Worm (Caenorhabditis elegans) whole organism, L4 larva: ENCODE measurements around the gene F38A1.6.

ENCODE experiments used
- F37D6.2 ChIP-seq: sonication (generic microtip); optimal IDR thresholded peaks from 2 replicates; lab custom pipeline; 2016; ENCODE audit warnings: mild to moderate bottlenecking, missing genetic modification characterization, missing compliant biosample characterization
- T26A8.4 ChIP-seq: fragments of 200-800 bp; sonication (Bioruptor generic); IDR thresholded peaks from 2 replicates; pipeline ENCODE4 v1.3.6; 2022; ENCODE audit warnings: missing genetic modification characterization, missing compliant biosample characterization
- Y105C5A.15 ChIP-seq: fragments of 200-800 bp; sonication (Bioruptor generic); IDR thresholded peaks from 2 replicates; pipeline ENCODE4 v1.3.6; 2022; ENCODE audit warnings: missing genetic modification characterization, missing compliant biosample characterization
- Y48G9A.11 ChIP-seq: fragments of 200-800 bp; sonication (Bioruptor generic); IDR thresholded peaks from 2 replicates; pipeline ENCODE4 v1.3.6; 2022; ENCODE audit warnings: missing genetic modification reagents, missing genetic modification characterization, missing compliant biosample characterization
- Y75B8A.6 ChIP-seq: fragments of 200-800 bp; sonication (Bioruptor generic); IDR thresholded peaks from 2 replicates; pipeline ENCODE4 v1.3.6; 2022; ENCODE audit warnings: missing genetic modification reagents, missing genetic modification characterization, missing compliant biosample characterization
- ZK337.2 ChIP-seq: fragments of 200-800 bp; sonication (Bioruptor generic); IDR thresholded peaks from 2 replicates; pipeline ENCODE4 v1.3.6; 2022; ENCODE audit warnings: missing genetic modification reagents, missing genetic modification characterization, missing compliant biosample characterization
- aly-2 ChIP-seq: sonication (generic microtip); optimal IDR thresholded peaks from 2 replicates; lab custom pipeline; 2018; ENCODE audit warnings: missing biosample characterization, missing genetic modification characterization
- ceh-44 ChIP-seq: fragments of 200-800 bp; sonication (Bioruptor generic); IDR thresholded peaks from 2 replicates; pipeline ENCODE4 v1.3.6; 2022; ENCODE audit warnings: missing genetic modification reagents, missing genetic modification characterization, missing compliant biosample characterization
- ceh-62 ChIP-seq: sonication (generic microtip); optimal IDR thresholded peaks from 2 replicates; lab custom pipeline; 2017; ENCODE audit warnings: missing biosample characterization, missing genetic modification characterization
- cey-2 ChIP-seq: sonication (generic microtip); optimal IDR thresholded peaks from 3 replicates; lab custom pipeline; 2017; ENCODE audit warnings: missing genetic modification characterization, mild to moderate bottlenecking, missing compliant biosample characterization, antibody characterized with exemption, borderline replicate concordance; ENCODE audit not compliant: insufficient read depth
- ctbp-1 ChIP-seq: fragments of 200-800 bp; sonication (Bioruptor generic); IDR thresholded peaks from 2 replicates; pipeline ENCODE4 v1.3.6; 2022; ENCODE audit warnings: missing genetic modification reagents, missing genetic modification characterization, missing compliant biosample characterization
- daf-12 ChIP-seq: fragments of 150-350 bp; optimal IDR thresholded peaks from 2 replicates; lab custom pipeline; 2014; ENCODE audit warnings: missing biosample characterization, missing genetic modification reagents, missing genetic modification characterization
- daf-16 ChIP-seq, 3 experiments: sonication (generic microtip); optimal IDR thresholded peaks; 2 replicates each; lab custom pipeline; 2016 to 2017; ENCODE audit warnings: missing genetic modification characterization in 3 of 3, missing genetic modification reagents in 3 of 3, mild to moderate bottlenecking in 2 of 3, missing compliant biosample characterization in 2 of 3, missing biosample characterization in 1 of 3, moderate library complexity in 1 of 3
- daf-19 ChIP-seq: fragments of 200-800 bp; sonication (Bioruptor generic); conservative IDR thresholded peaks from 2 replicates; pipeline ENCODE4 v1.3.6; 2022; ENCODE audit warnings: missing genetic modification characterization, missing compliant biosample characterization
- dmd-6 ChIP-seq: fragments of 200-800 bp; sonication (Bioruptor generic); IDR thresholded peaks from 2 replicates; pipeline ENCODE4 v1.3.6; 2022; ENCODE audit warnings: missing genetic modification reagents, missing genetic modification characterization, missing compliant biosample characterization
- dve-1 ChIP-seq: sonication (generic microtip); optimal IDR thresholded peaks from 2 replicates; lab custom pipeline; 2017; ENCODE audit warnings: antibody characterized with exemption, mild to moderate bottlenecking, missing genetic modification characterization, missing compliant biosample characterization; ENCODE audit not compliant: insufficient read depth
- fkh-10 ChIP-seq: fragments of 150-350 bp; optimal IDR thresholded peaks from 2 replicates; lab custom pipeline; 2014; ENCODE audit warnings: missing biosample characterization, missing genetic modification reagents, missing genetic modification characterization
- fos-1 ChIP-seq: fragments of 150-350 bp; optimal IDR thresholded peaks from 2 replicates; lab custom pipeline; 2014; ENCODE audit warnings: missing biosample characterization, missing genetic modification characterization
- gei-8 ChIP-seq: fragments of 200-800 bp; sonication (Bioruptor generic); optimal IDR thresholded peaks from 2 replicates; lab custom pipeline; 2018; ENCODE audit warnings: mild to moderate bottlenecking, missing genetic modification characterization, missing compliant biosample characterization
- hlh-11 ChIP-seq: fragments of 200-800 bp; sonication (Bioruptor generic); optimal IDR thresholded peaks from 2 replicates; lab custom pipeline; 2018; ENCODE audit warnings: mild to moderate bottlenecking, missing genetic modification characterization, missing compliant biosample characterization
- hlh-30 ChIP-seq: sonication (generic microtip); optimal IDR thresholded peaks from 2 replicates; lab custom pipeline; 2017; ENCODE audit warnings: antibody characterized with exemption, mild to moderate bottlenecking, missing genetic modification characterization, missing compliant biosample characterization; ENCODE audit not compliant: insufficient read depth
- jun-1 ChIP-seq: fragments of 150-350 bp; optimal IDR thresholded peaks from 2 replicates; lab custom pipeline; 2014; ENCODE audit warnings: missing biosample characterization, missing genetic modification reagents, missing genetic modification characterization
- lim-7 ChIP-seq: fragments of 200-800 bp; sonication (Bioruptor generic); IDR thresholded peaks from 2 replicates; pipeline ENCODE4 v1.3.6; 2022; ENCODE audit warnings: missing genetic modification characterization, missing compliant biosample characterization
- lin-15B ChIP-seq: fragments of 150-350 bp; sonication (generic microtip); optimal IDR thresholded peaks from 3 replicates; lab custom pipeline; 2014; ENCODE audit warnings: missing biosample characterization, missing genetic modification characterization
- lin-29 ChIP-seq: fragments of 200-800 bp; sonication (Bioruptor generic); IDR thresholded peaks from 2 replicates; pipeline ENCODE4 v1.3.6; 2022; ENCODE audit warnings: missing genetic modification reagents, missing genetic modification characterization, missing compliant biosample characterization
- lsy-2 ChIP-seq, 2 experiments: fragments of 150-350 bp in 1 of 2; sonication (generic microtip) in 1 of 2; optimal IDR thresholded peaks; 2 replicates each; lab custom pipeline; 2014 to 2017; ENCODE audit warnings: missing biosample characterization in 2 of 2, missing genetic modification characterization in 2 of 2
- mdl-1 ChIP-seq, 2 experiments: fragments of 150-350 bp in 1 of 2; sonication (generic microtip) in 1 of 2; optimal IDR thresholded peaks; 2 replicates each; lab custom pipeline; 2014 to 2017; ENCODE audit warnings: missing biosample characterization in 2 of 2, missing genetic modification characterization in 2 of 2
- mxl-3 ChIP-seq: fragments of 200-800 bp; sonication (Bioruptor generic); optimal IDR thresholded peaks from 2 replicates; lab custom pipeline; 2018; ENCODE audit warnings: mild to moderate bottlenecking, missing genetic modification characterization, missing compliant biosample characterization
- nhr-28 ChIP-seq: fragments of 150-350 bp; optimal IDR thresholded peaks from 2 replicates; lab custom pipeline; 2014; ENCODE audit warnings: missing biosample characterization, missing genetic modification characterization
- nhr-41 ChIP-seq: fragments of 200-800 bp; sonication (Bioruptor generic); IDR thresholded peaks from 2 replicates; pipeline ENCODE4 v1.3.6; 2022; ENCODE audit warnings: missing genetic modification reagents, missing genetic modification characterization, missing compliant biosample characterization
- nhr-42 ChIP-seq: fragments of 200-800 bp; sonication (Bioruptor generic); IDR thresholded peaks from 2 replicates; pipeline ENCODE4 v1.3.6; 2022; ENCODE audit warnings: missing genetic modification characterization, missing compliant biosample characterization
- nhr-76 ChIP-seq: fragments of 150-350 bp; optimal IDR thresholded peaks from 2 replicates; lab custom pipeline; 2014; ENCODE audit warnings: missing biosample characterization, missing genetic modification characterization
- nhr-77 ChIP-seq: fragments of 150-350 bp; optimal IDR thresholded peaks from 2 replicates; lab custom pipeline; 2014; ENCODE audit warnings: missing biosample characterization, missing genetic modification characterization
- pha-4 ChIP-seq, 2 experiments: fragments of 150-350 bp in 1 of 2; fragments of 200-800 bp in 1 of 2; sonication (Bioruptor generic) in 1 of 2; IDR thresholded peaks in 1 of 2; optimal IDR thresholded peaks in 1 of 2; 2 replicates each; pipeline versions ENCODE4 v1.3.6 to Lab custom; 2014 to 2022; ENCODE audit warnings: missing genetic modification characterization in 2 of 2, missing genetic modification reagents in 2 of 2, missing biosample characterization in 1 of 2, missing compliant biosample characterization in 1 of 2
- php-3 ChIP-seq: fragments of 200-800 bp; sonication (Bioruptor generic); IDR thresholded peaks from 2 replicates; pipeline ENCODE4 v1.3.6; 2022; ENCODE audit warnings: missing genetic modification reagents, missing genetic modification characterization, missing compliant biosample characterization
- pqm-1 ChIP-seq: sonication (generic microtip); optimal IDR thresholded peaks from 2 replicates; lab custom pipeline; 2017; ENCODE audit warnings: missing biosample characterization, missing genetic modification characterization
- set-16 ChIP-seq: fragments of 200-800 bp; sonication (Bioruptor generic); IDR thresholded peaks from 2 replicates; pipeline ENCODE4 v1.3.6; 2022; ENCODE audit warnings: missing genetic modification reagents, missing genetic modification characterization, missing compliant biosample characterization
- unc-39 ChIP-seq: sonication (generic microtip); optimal IDR thresholded peaks from 2 replicates; lab custom pipeline; 2017; ENCODE audit warnings: missing biosample characterization, missing genetic modification characterization

The F38A1.6 gene

DNA sequence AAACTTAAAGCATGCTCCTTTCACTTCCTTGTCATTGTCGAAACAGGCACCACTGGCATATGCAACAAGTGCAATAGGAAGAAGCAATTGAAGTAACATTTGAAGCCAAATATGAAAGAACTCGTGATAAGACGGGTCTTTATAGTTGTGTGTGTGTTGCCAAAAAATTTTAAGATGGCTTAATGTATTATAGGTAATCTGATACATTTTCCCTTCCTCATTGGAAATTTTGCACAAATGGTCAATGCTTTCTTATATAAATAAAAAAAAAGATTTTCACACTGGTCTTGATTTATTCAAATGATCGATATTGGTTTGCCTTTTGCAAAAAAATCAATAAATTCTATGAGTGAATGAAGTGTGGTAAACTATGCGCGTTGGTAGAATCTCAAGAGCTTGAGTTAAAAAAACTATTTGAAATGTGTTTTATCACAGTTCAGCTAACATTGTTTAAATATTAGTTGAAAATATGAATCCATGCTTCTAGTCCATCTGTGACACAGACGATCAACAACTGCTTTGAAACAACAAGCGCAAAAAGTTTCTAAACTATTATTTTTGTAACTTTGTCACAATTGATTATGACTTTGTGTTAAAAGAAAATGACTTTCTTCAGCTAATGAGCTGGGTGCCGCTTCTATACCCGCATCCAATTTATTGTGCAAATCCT, at the start of gene F38A1.6, which contains the start of gene clec-166:
Gene F38A1.6, plus strand, starts transcription at position 620 of the 670 bp plus-strand sequence.
Gene clec-166, minus strand, starts transcription at position 101 of the 670 bp plus-strand sequence.
- no peak for TF ChIP-seq nhr-76 (tag; lab: Kevin White, UChicago)
- no peak for TF ChIP-seq aly-2 (tag; lab: Kevin White, UChicago)
- no peak for TF ChIP-seq Y48G9A.11 (GFP tag; lab: Robert Waterston, UW)

- TF ChIP-seq fos-1 (tag; lab: Kevin White, UChicago) (no peak), Y75B8A.6 (GFP tag; lab: Robert Waterston, UW) (no peak)
Observed at ce11 chrIV:1204870-1205269, 46.8 kb upstream of the F38A1.6 start, which contains the start of gene dsl-2. TSS of gene dsl-2 (minus strand) at chrIV:1204970.

DNA sequence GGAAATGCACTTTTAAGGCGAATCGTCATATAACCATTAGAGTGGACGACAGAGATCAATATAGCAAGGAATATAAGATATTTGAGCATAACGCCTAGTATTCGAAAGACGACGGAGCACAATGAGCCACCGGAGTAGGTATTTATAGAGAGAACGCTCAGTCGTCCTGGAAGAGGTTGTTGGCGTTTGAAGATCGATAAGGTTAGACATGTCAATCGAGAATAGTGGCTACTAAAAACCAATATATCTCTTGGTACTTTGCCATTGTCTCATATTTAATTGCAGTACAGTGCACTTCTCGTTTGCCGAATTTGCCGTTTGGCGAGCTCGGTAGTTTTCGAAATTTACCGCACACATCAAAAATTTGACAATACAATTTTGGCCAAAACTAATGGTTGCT, 43.7 kb upstream of the F38A1.6 start, which contains the start of gene dsl-1:
Gene dsl-1, minus strand, starts transcription at position 101 of the 400 bp plus-strand sequence.
- TF ChIP-seq daf-19 (GFP tag; lab: Robert Waterston, UW): no peak
- TF ChIP-seq cey-2 (tag; lab: Kevin White, UChicago): no peak
- no peak for TF ChIP-seq nhr-77 (tag; lab: Kevin White, UChicago)
- no peak for TF ChIP-seq T26A8.4 (GFP tag; lab: Robert Waterston, UW)
- no peak for TF ChIP-seq lin-15B (tag; lab: Kevin White, UChicago)
- TF ChIP-seq daf-12: no peak
- TF ChIP-seq dve-1: no peak
- no peak for TF ChIP-seq lsy-2 (tag; optimal IDR thresholded peaks at IDR 0.05; lab: Kevin White, UChicago)
- TF ChIP-seq, all 104 proteins: peak for 0

ce11 chrIV:1209320-1209719, 42.3 kb upstream of the F38A1.6 start:
- TF ChIP-seq nhr-41 (GFP tag; lab: Robert Waterston, UW) (no peak), mxl-3 (GFP tag; lab: Kevin White, UChicago) (peak; percentile 60), lin-29 (no peak), nhr-28 (tag; lab: Kevin White, UChicago) (peak; percentile 16)
- TF ChIP-seq, all 104 proteins: peak for 2

ce11 chrIV:1209813-1210212, 41.8 kb upstream of the F38A1.6 start:
- TF ChIP-seq Y48G9A.11 (GFP tag; lab: Robert Waterston, UW) (no peak), set-16 (GFP tag; lab: Robert Waterston, UW) (peak; percentile 51), unc-39 (tag; lab: Kevin White, UChicago) (no peak)

ce11 chrIV:1211902-1212301, 39.8 kb upstream of the F38A1.6 start:
- TF ChIP-seq ctbp-1 (GFP tag; lab: Robert Waterston, UW) (no peak), dmd-6 (GFP tag; lab: Robert Waterston, UW) (peak; percentile 51), nhr-28 (tag; lab: Kevin White, UChicago) (peak; percentile 55), ceh-44 (no peak), ceh-62 (tag; lab: Kevin White, UChicago) (no peak), ZK337.2 (no peak), fkh-10 (GFP tag; lab: Kevin White, UChicago) (no peak), mdl-1 (tag; optimal IDR thresholded peaks at IDR 0.05; lab: Kevin White, UChicago) (no peak), php-3 (GFP tag; lab: Robert Waterston, UW) (peak; percentile 40; the same call in 1 of the 2 replicates), set-16 (GFP tag; lab: Robert Waterston, UW) (peak; percentile 69), F37D6.2 (tag; lab: Kevin White, UChicago) (no peak), nhr-42 (GFP tag; lab: Robert Waterston, UW) (0 out of 2 replicates have a peak, but pooled peaks have one; percentile 24), hlh-11 (tag; lab: Kevin White, UChicago) (peak; percentile 65), lim-7 (GFP tag; lab: Robert Waterston, UW) (0 out of 2 replicates have a peak, but pooled peaks have one; percentile 41), nhr-77 (tag; lab: Kevin White, UChicago) (no peak), Y105C5A.15 (GFP tag; lab: Robert Waterston, UW) (no peak), pha-4 (GFP tag; IDR thresholded peaks at IDR 0.05; lab: Robert Waterston, UW) (no peak), pha-4 (tag; optimal IDR thresholded peaks at IDR 0.05; lab: Kevin White, UChicago) (no peak), gei-8 (GFP tag; lab: Kevin White, UChicago) (no peak), pqm-1 (tag; lab: Kevin White, UChicago) (peak; percentile 44), hlh-30 (tag; lab: Kevin White, UChicago) (peak; percentile 16), dve-1 (no peak), daf-16 (GFP tag; optimal IDR thresholded peaks at IDR 0.05; lab: Kevin White, UChicago) (no peak), daf-16 (tag; optimal IDR thresholded peaks at IDR 0.05; lab: Kevin White, UChicago) (peak; percentile 52), jun-1 (no peak)
